Fruit fly (Drosophila melanogaster): ENCODE results near the gene CG46281.
A peak's percentile ranks its signal among the peaks of the same experiment; 100 is the strongest.

The CG46281 gene

DNA sequence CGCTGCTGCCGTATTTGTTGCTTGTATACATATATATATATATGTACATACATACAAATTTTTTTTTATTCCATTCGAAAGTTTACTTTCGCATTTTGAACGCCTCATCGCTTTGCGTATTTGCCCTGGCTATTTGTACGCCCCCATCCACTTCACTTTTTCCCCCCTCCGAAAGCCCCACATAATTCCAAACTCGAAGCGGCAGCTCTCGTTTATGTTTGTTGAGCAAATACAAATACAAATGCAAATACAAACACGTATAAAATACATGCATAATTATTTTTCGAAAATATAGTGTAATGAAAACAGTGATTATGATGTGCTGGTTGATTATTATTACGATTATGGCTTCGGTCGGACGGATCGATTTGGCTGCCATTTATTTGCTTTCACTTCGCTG, 37.9 kb upstream of the CG46281 start (continued):
- TF ChIP-seq tll (GFP tag; optimal IDR thresholded peaks at IDR 0.05) (no peak), Poxn (GFP tag; IDR thresholded peaks at IDR 0.05) (no peak), CG33557 (GFP tag; optimal IDR thresholded peaks at IDR 0.05) (peak; percentile 92), Eip74EF (GFP tag; optimal IDR thresholded peaks at IDR 0.05) (peak in 1 of 2 experiments; percentile 90), sug (tag; optimal IDR thresholded peaks at IDR 0.05) (no peak), CG18764 (GFP tag; optimal IDR thresholded peaks at IDR 0.05) (peak; percentile 84), Bgb (GFP tag; IDR thresholded peaks at IDR 0.05; ENCODE audit: partially characterized antibody) (no peak), luna (GFP tag; optimal IDR thresholded peaks at IDR 0.05) (no peak), Jarid2 (GFP tag; optimal IDR thresholded peaks at IDR 0.05) (peak; percentile 82), Ravus (GFP tag; IDR thresholded peaks at IDR 0.05) (no peak; the same call in 1 of the 2 replicates), sd (tag; optimal IDR thresholded peaks at IDR 0.05) (no peak), corto (GFP tag; optimal IDR thresholded peaks at IDR 0.05) (no peak), aop (GFP tag; IDR thresholded peaks at IDR 0.05) (no peak), dpn (GFP tag; optimal IDR thresholded peaks at IDR 0.05) (peak; percentile 62 to 65), CG11504 (tag; optimal IDR thresholded peaks at IDR 0.05) (peak; percentile 95), CG4854 (GFP tag; optimal IDR thresholded peaks at IDR 0.05) (peak; percentile 80), CG6854 (GFP tag; optimal IDR thresholded peaks at IDR 0.05) (peak; percentile 79), NfI (GFP tag; optimal IDR thresholded peaks at IDR 0.05) (peak; percentile 60), az2 (GFP tag; optimal IDR thresholded peaks at IDR 0.05) (peak; percentile 45), BtbVII (GFP tag; optimal IDR thresholded peaks at IDR 0.05) (peak; percentile 94), tna (GFP tag; IDR thresholded peaks at IDR 0.05; ENCODE audit: partially characterized antibody) (no peak), CG32532 (GFP tag; IDR thresholded peaks at IDR 0.05) (no peak), CG2712 (tag; optimal IDR thresholded peaks at IDR 0.05) (peak; percentile 88), z (GFP tag; IDR thresholded peaks at IDR 0.05) (0 out of 3 replicates have a peak, but pooled peaks have one; percentile 51), Asciz (GFP tag; optimal IDR thresholded peaks at IDR 0.05) (peak; percentile 99), CG7271 (tag; optimal IDR thresholded peaks at IDR 0.05) (peak; percentile 95), Bteb2 (GFP tag; optimal IDR thresholded peaks at IDR 0.05) (peak; percentile 45), exex (tag; optimal IDR thresholded peaks at IDR 0.05) (peak; percentile 80), twi (tag; optimal IDR thresholded peaks at IDR 0.05) (no peak), row (GFP tag; IDR thresholded peaks at IDR 0.05) (no peak), CG12071 (GFP tag; optimal IDR thresholded peaks at IDR 0.05) (peak; percentile 95), CG13624 (GFP tag; optimal IDR thresholded peaks at IDR 0.05) (peak; percentile 44), Oli (tag; optimal IDR thresholded peaks at IDR 0.05) (peak; percentile 83), CG34224 (GFP tag; IDR thresholded peaks at IDR 0.05; ENCODE audit: partially characterized antibody) (no peak), CG7963 (GFP tag; IDR thresholded peaks at IDR 0.05; ENCODE audit: partially characterized antibody) (no peak), Hr3 (GFP tag; optimal IDR thresholded peaks at IDR 0.05) (peak; percentile 58), peb (GFP tag; IDR thresholded peaks at IDR 0.05) (peak; percentile 31; the same call in 1 of the 2 replicates), klu (GFP tag; IDR thresholded peaks at IDR 0.05) (no peak), CG18011 (GFP tag; optimal IDR thresholded peaks at IDR 0.05) (peak; percentile 45), Trl (optimal IDR thresholded peaks at IDR 0.05) (no peak), Trl (GFP tag; optimal IDR thresholded peaks at IDR 0.05) (peak; percentile 88), CG9932 (GFP tag; IDR thresholded peaks at IDR 0.05) (no peak), CG3995 (GFP tag; optimal IDR thresholded peaks at IDR 0.05) (peak; percentile 50), CG1792 (GFP tag; optimal IDR thresholded peaks at IDR 0.05) (peak; percentile 93), C15 (GFP tag; IDR thresholded peaks at IDR 0.05) (no peak), CG8281 (tag; optimal IDR thresholded peaks at IDR 0.05) (peak; percentile 77), CG2116 (GFP tag; optimal IDR thresholded peaks at IDR 0.05) (peak; percentile 67), CG30020 (tag; optimal IDR thresholded peaks at IDR 0.05) (no peak), sob (GFP tag; IDR thresholded peaks at IDR 0.05) (peak; percentile 77), CG3163 (GFP tag; optimal IDR thresholded peaks at IDR 0.05) (peak; percentile 52), Tbp (GFP tag; optimal IDR thresholded peaks at IDR 0.05) (no peak)

Measured in whole organism, embryonic.